Fruit fly (Drosophila melanogaster): ENCODE results near the gene pzg.

The pzg gene

dm6 chr3L:21321807-21322503 lies 36.1 kb downstream of the pzg start (continued):
- TF ChIP-seq caup (GFP tag; optimal IDR thresholded peaks at IDR 0.05; ENCODE audit: severe bottlenecking) (peak; percentile 52), CG11247 (GFP tag; IDR thresholded peaks at IDR 0.05) (no peak), CG7963 (GFP tag; IDR thresholded peaks at IDR 0.05; ENCODE audit: partially characterized antibody) (no peak), sisA (GFP tag; IDR thresholded peaks at IDR 0.05) (no peak), crp (GFP tag; optimal IDR thresholded peaks at IDR 0.05) (no peak), pros (GFP tag; optimal IDR thresholded peaks at IDR 0.05) (no peak), bsh (GFP tag; optimal IDR thresholded peaks at IDR 0.05) (no peak), Sox100B (GFP tag; optimal IDR thresholded peaks at IDR 0.05) (no peak), CG12219 (GFP tag; optimal IDR thresholded peaks at IDR 0.05) (no peak), CG3163 (GFP tag; optimal IDR thresholded peaks at IDR 0.05) (no peak), Elba2 (GFP tag; optimal IDR thresholded peaks at IDR 0.05) (no peak), CG2202 (tag; optimal IDR thresholded peaks at IDR 0.05) (no peak), Ssrp (tag; optimal IDR thresholded peaks at IDR 0.05) (no peak), ac (GFP tag; optimal IDR thresholded peaks at IDR 0.05) (no peak), pb (GFP tag; optimal IDR thresholded peaks at IDR 0.05) (no peak), Dp (GFP tag; optimal IDR thresholded peaks at IDR 0.05) (no peak), ERR (GFP tag; optimal IDR thresholded peaks at IDR 0.05) (no peak), CG42726 (GFP tag; IDR thresholded peaks at IDR 0.05; ENCODE audit: partially characterized antibody) (no peak), B-H1 (GFP tag; IDR thresholded peaks at IDR 0.05) (no peak), CG9817 (tag; optimal IDR thresholded peaks at IDR 0.05) (no peak), Xrp1 (GFP tag; IDR thresholded peaks at IDR 0.05) (no peak), pnt (GFP tag; optimal IDR thresholded peaks at IDR 0.05) (no peak), chn (GFP tag; optimal IDR thresholded peaks at IDR 0.05) (no peak), tna (GFP tag; IDR thresholded peaks at IDR 0.05; ENCODE audit: partially characterized antibody) (no peak), dimm (GFP tag; IDR thresholded peaks at IDR 0.05) (no peak), H15 (GFP tag; IDR thresholded peaks at IDR 0.05) (no peak), Atf6 (GFP tag; IDR thresholded peaks at IDR 0.05) (no peak; the same call in 1 of the 2 replicates), ttk (GFP tag; IDR thresholded peaks at IDR 0.05) (no peak), pfk (GFP tag; optimal IDR thresholded peaks at IDR 0.05) (no peak), CHES-1-like (GFP tag; optimal IDR thresholded peaks at IDR 0.05) (no peak), z (GFP tag; IDR thresholded peaks at IDR 0.05) (no peak), Pdp1 (GFP tag; optimal IDR thresholded peaks at IDR 0.05) (no peak), en (GFP tag; optimal IDR thresholded peaks at IDR 0.05) (no peak), gcm (GFP tag; optimal IDR thresholded peaks at IDR 0.05) (no peak), CG18599 (GFP tag; optimal IDR thresholded peaks at IDR 0.05) (peak; percentile 82), CG6813 (GFP tag; optimal IDR thresholded peaks at IDR 0.05) (peak; percentile 43), Drgx (GFP tag; IDR thresholded peaks at IDR 0.05) (no peak), nau (GFP tag; optimal IDR thresholded peaks at IDR 0.05) (no peak), Rfx (GFP tag; IDR thresholded peaks at IDR 0.05) (no peak), gce (GFP tag; IDR thresholded peaks at IDR 0.05) (no peak), pum (GFP tag; optimal IDR thresholded peaks at IDR 0.05) (no peak), sqz (GFP tag; optimal IDR thresholded peaks at IDR 0.05) (no peak), unc-4 (GFP tag; IDR thresholded peaks at IDR 0.05; ENCODE audit: partially characterized antibody) (0 out of 2 replicates have a peak, but pooled peaks have one; percentile 13), run (tag; optimal IDR thresholded peaks at IDR 0.05) (no peak), eve (GFP tag; optimal IDR thresholded peaks at IDR 0.05) (no peak), zen2 (GFP tag; IDR thresholded peaks at IDR 0.05; ENCODE audit: partially characterized antibody) (no peak), toy (GFP tag; IDR thresholded peaks at IDR 0.05) (no peak), HLH4C (GFP tag; IDR thresholded peaks at IDR 0.05; ENCODE audit: partially characterized antibody) (no peak; the same call in 2 of the 3 replicates), Ptx1 (GFP tag; IDR thresholded peaks at IDR 0.05) (no peak)

All from whole organism, embryonic.